Fruit fly (Drosophila melanogaster) whole organism, prepupa: ENCODE data around the gene CG6788.
A peak's percentile ranks its signal among the peaks of the same experiment; 100 is the strongest.

Experiments used
- Blimp-1 ChIP-seq: fragments of 200-800 bp; sonication (Bioruptor generic); optimal IDR thresholded peaks from 3 replicates; lab custom pipeline; 2017; ENCODE audit warnings: missing biosample characterization, missing genetic modification characterization, mild to moderate bottlenecking, moderate library complexity, missing genetic modification reagents
- CG10631 ChIP-seq: fragments of 200-800 bp; sonication (Bioruptor generic); optimal IDR thresholded peaks from 2 replicates; lab custom pipeline; 2016; ENCODE audit warnings: missing biosample characterization, missing genetic modification characterization
- CG10669 ChIP-seq: fragments of 200-800 bp; sonication (Bioruptor generic); optimal IDR thresholded peaks from 3 replicates; lab custom pipeline; 2018; ENCODE audit warnings: missing biosample characterization, mild to moderate bottlenecking, missing genetic modification characterization, moderate library complexity
- CG11294 ChIP-seq: fragments of 200-800 bp; sonication (Bioruptor generic); IDR thresholded peaks from 2 replicates; pipeline ENCODE4 v1.3.6; 2022; ENCODE audit warnings: missing biosample characterization, missing genetic modification characterization
- CG11762 ChIP-seq: fragments of 200-800 bp; sonication (Bioruptor generic); optimal IDR thresholded peaks from 3 replicates; lab custom pipeline; 2016; ENCODE audit warnings: missing biosample characterization, missing genetic modification characterization; ENCODE audit not compliant: insufficient read depth
- CG15336 ChIP-seq: fragments of 200-800 bp; sonication (Bioruptor generic); IDR thresholded peaks from 2 replicates; pipeline ENCODE4 v1.3.6; 2022; ENCODE audit warnings: missing biosample characterization, missing genetic modification characterization
- CG1621 ChIP-seq: fragments of 200-800 bp; sonication (Bioruptor generic); optimal IDR thresholded peaks from 3 replicates; lab custom pipeline; 2018; ENCODE audit warnings: missing biosample characterization, mild to moderate bottlenecking, missing genetic modification characterization
- CG16779 ChIP-seq: fragments of 200-800 bp; sonication (Bioruptor generic); optimal IDR thresholded peaks from 3 replicates; lab custom pipeline; 2017; ENCODE audit warnings: missing biosample characterization, mild to moderate bottlenecking, missing genetic modification characterization
- CG3032 ChIP-seq: fragments of 200-800 bp; optimal IDR thresholded peaks from 2 replicates; lab custom pipeline; 2019; ENCODE audit warnings: missing biosample characterization, mild to moderate bottlenecking, missing genetic modification characterization, moderate library complexity
- CG31627 ChIP-seq: fragments of 200-800 bp; sonication (Bioruptor generic); optimal IDR thresholded peaks from 3 replicates; lab custom pipeline; 2016; ENCODE audit warnings: missing biosample characterization, missing genetic modification characterization
- CG32006 ChIP-seq: fragments of 200-800 bp; sonication (Bioruptor generic); optimal IDR thresholded peaks from 3 replicates; lab custom pipeline; 2017; ENCODE audit warnings: missing biosample characterization, mild to moderate bottlenecking, missing genetic modification characterization
- CG34406 ChIP-seq: fragments of 200-800 bp; sonication (Bioruptor generic); optimal IDR thresholded peaks from 3 replicates; lab custom pipeline; 2016; ENCODE audit warnings: missing biosample characterization, missing genetic modification characterization
- CG3919 ChIP-seq: fragments of 200-800 bp; sonication (Bioruptor generic); optimal IDR thresholded peaks from 3 replicates; lab custom pipeline; 2016; ENCODE audit warnings: missing biosample characterization, missing genetic modification characterization
- CG4318 ChIP-seq: fragments of 200-800 bp; sonication (Bioruptor generic); optimal IDR thresholded peaks from 3 replicates; lab custom pipeline; 2017; ENCODE audit warnings: missing biosample characterization, mild to moderate bottlenecking, missing genetic modification characterization
- CG6163 ChIP-seq: fragments of 200-800 bp; sonication (Bioruptor generic); IDR thresholded peaks from 3 replicates; pipeline ENCODE4 v1.3.6; 2022; ENCODE audit warnings: missing biosample characterization, missing genetic modification characterization
- CG6276 ChIP-seq: fragments of 200-800 bp; sonication (Bioruptor generic); optimal IDR thresholded peaks from 2 replicates; lab custom pipeline; 2017; ENCODE audit warnings: missing biosample characterization, mild to moderate bottlenecking, missing genetic modification characterization
- CG6792 ChIP-seq: fragments of 200-800 bp; sonication (Bioruptor generic); optimal IDR thresholded peaks from 3 replicates; lab custom pipeline; 2016; ENCODE audit warnings: missing biosample characterization, missing genetic modification characterization
- CG6808 ChIP-seq: fragments of 200-800 bp; sonication (Bioruptor generic); optimal IDR thresholded peaks from 3 replicates; lab custom pipeline; 2017; ENCODE audit warnings: missing biosample characterization, missing genetic modification characterization, mild to moderate bottlenecking, moderate library complexity, missing genetic modification reagents
- CG6854 ChIP-seq: fragments of 200-800 bp; sonication (Bioruptor generic); optimal IDR thresholded peaks from 2 replicates; lab custom pipeline; 2017; ENCODE audit warnings: missing biosample characterization, mild to moderate bottlenecking, missing genetic modification characterization
- CG7368 ChIP-seq: fragments of 200-800 bp; sonication (Bioruptor generic); optimal IDR thresholded peaks from 3 replicates; lab custom pipeline; 2016; ENCODE audit warnings: missing biosample characterization, missing genetic modification characterization
- CG8119 ChIP-seq: fragments of 200-800 bp; sonication (Bioruptor generic); IDR thresholded peaks from 3 replicates; pipeline ENCODE4 v1.3.6; 2022; ENCODE audit warnings: missing biosample characterization, missing genetic modification characterization
- CG8319 ChIP-seq: fragments of 200-800 bp; sonication (Bioruptor generic); optimal IDR thresholded peaks from 3 replicates; lab custom pipeline; 2016; ENCODE audit warnings: missing biosample characterization, missing genetic modification characterization
- CG8632 ChIP-seq: fragments of 200-800 bp; sonication (Bioruptor generic); optimal IDR thresholded peaks from 3 replicates; lab custom pipeline; 2016; ENCODE audit warnings: missing biosample characterization, missing genetic modification characterization
- CG9139 ChIP-seq: fragments of 200-800 bp; sonication (Bioruptor generic); optimal IDR thresholded peaks from 3 replicates; lab custom pipeline; 2017; ENCODE audit warnings: missing biosample characterization, mild to moderate bottlenecking, missing genetic modification characterization
- Eip75B ChIP-seq: fragments of 200-800 bp; sonication (Bioruptor generic); optimal IDR thresholded peaks from 3 replicates; lab custom pipeline; 2016; ENCODE audit warnings: missing biosample characterization, missing genetic modification characterization
- Eip93F ChIP-seq: fragments of 200-800 bp; sonication (Bioruptor generic); optimal IDR thresholded peaks from 2 replicates; lab custom pipeline; 2016; ENCODE audit warnings: missing biosample characterization, mild to moderate bottlenecking, missing genetic modification characterization
- Ets21C ChIP-seq: fragments of 200-800 bp; sonication (Bioruptor generic); optimal IDR thresholded peaks from 3 replicates; lab custom pipeline; 2016; ENCODE audit warnings: missing biosample characterization, missing genetic modification characterization
- Ets96B ChIP-seq: fragments of 200-800 bp; optimal IDR thresholded peaks from 2 replicates; lab custom pipeline; 2019; ENCODE audit warnings: missing biosample characterization, mild to moderate bottlenecking, missing genetic modification characterization, moderate library complexity
- Gug ChIP-seq: fragments of 200-800 bp; sonication (Bioruptor generic); IDR thresholded peaks from 2 replicates; pipeline ENCODE4 v1.3.6; 2022; ENCODE audit warnings: missing biosample characterization, missing genetic modification characterization
- Hr39 ChIP-seq: fragments of 200-800 bp; sonication (Bioruptor generic); optimal IDR thresholded peaks from 2 replicates; lab custom pipeline; 2016; ENCODE audit warnings: missing biosample characterization, missing genetic modification characterization
- Lpt ChIP-seq: fragments of 200-800 bp; sonication (Bioruptor generic); optimal IDR thresholded peaks from 3 replicates; lab custom pipeline; 2016; ENCODE audit warnings: missing biosample characterization, missing genetic modification characterization
- Met ChIP-seq: fragments of 200-800 bp; sonication (Bioruptor generic); optimal IDR thresholded peaks from 3 replicates; lab custom pipeline; 2016; ENCODE audit warnings: missing biosample characterization, missing genetic modification characterization
- OdsH ChIP-seq: fragments of 200-800 bp; sonication (Bioruptor generic); optimal IDR thresholded peaks from 3 replicates; lab custom pipeline; 2016; ENCODE audit warnings: missing biosample characterization, missing genetic modification characterization
- Smox ChIP-seq: fragments of 200-800 bp; sonication (Bioruptor generic); optimal IDR thresholded peaks from 3 replicates; lab custom pipeline; 2016; ENCODE audit warnings: missing biosample characterization, missing genetic modification characterization
- Sox14 ChIP-seq: fragments of 200-800 bp; sonication (Bioruptor generic); optimal IDR thresholded peaks from 3 replicates; lab custom pipeline; 2016; ENCODE audit warnings: missing biosample characterization, missing genetic modification characterization
- achi ChIP-seq: fragments of 200-800 bp; sonication (Bioruptor generic); optimal IDR thresholded peaks from 3 replicates; lab custom pipeline; 2016; ENCODE audit warnings: missing biosample characterization, missing genetic modification characterization
- dsx ChIP-seq: fragments of 200-800 bp; optimal IDR thresholded peaks from 3 replicates; lab custom pipeline; 2019; ENCODE audit warnings: missing biosample characterization, mild to moderate bottlenecking, missing genetic modification characterization, moderate library complexity; ENCODE audit not compliant: poor library complexity, severe bottlenecking
- eg ChIP-seq: fragments of 200-800 bp; sonication (Bioruptor generic); IDR thresholded peaks from 3 replicates; pipeline ENCODE4 v1.3.6; 2022; ENCODE audit warnings: missing biosample characterization, missing genetic modification characterization
- esn ChIP-seq: fragments of 200-800 bp; sonication (Bioruptor generic); optimal IDR thresholded peaks from 2 replicates; lab custom pipeline; 2016; ENCODE audit warnings: missing biosample characterization, mild to moderate bottlenecking, missing genetic modification characterization, moderate library complexity
- fd85E ChIP-seq: fragments of 200-800 bp; sonication (Bioruptor generic); optimal IDR thresholded peaks from 3 replicates; lab custom pipeline; 2016; ENCODE audit warnings: missing biosample characterization, missing genetic modification characterization
- lz ChIP-seq: fragments of 200-800 bp; sonication (Bioruptor generic); optimal IDR thresholded peaks from 3 replicates; lab custom pipeline; 2016; ENCODE audit warnings: missing biosample characterization, missing genetic modification characterization
- net ChIP-seq: fragments of 200-800 bp; sonication (Bioruptor generic); optimal IDR thresholded peaks from 3 replicates; lab custom pipeline; 2016; ENCODE audit warnings: missing biosample characterization, missing genetic modification characterization
- pdm3 ChIP-seq: fragments of 200-800 bp; sonication (Bioruptor generic); optimal IDR thresholded peaks from 3 replicates; lab custom pipeline; 2016; ENCODE audit warnings: missing biosample characterization, missing genetic modification characterization
- spab ChIP-seq: fragments of 200-800 bp; sonication (Bioruptor generic); optimal IDR thresholded peaks from 2 replicates; lab custom pipeline; 2017; ENCODE audit warnings: missing biosample characterization, mild to moderate bottlenecking, missing genetic modification characterization, missing genetic modification reagents
- ss ChIP-seq, 2 experiments: fragments of 200-800 bp; sonication (Bioruptor generic); optimal IDR thresholded peaks; 2 replicates in 1 of 2; 3 replicates in 1 of 2; lab custom pipeline; 2017 to 2018; ENCODE audit warnings: mild to moderate bottlenecking in 2 of 2, missing biosample characterization in 2 of 2, missing genetic modification characterization in 2 of 2, moderate library complexity in 1 of 2
- svp ChIP-seq: fragments of 200-800 bp; sonication (Bioruptor generic); peaks from one replicate; lab custom pipeline; 2016; ENCODE audit warnings: missing biosample characterization, missing genetic modification characterization
- topi ChIP-seq: fragments of 200-800 bp; sonication (Bioruptor generic); optimal IDR thresholded peaks from 3 replicates; lab custom pipeline; 2016; ENCODE audit warnings: missing biosample characterization, missing genetic modification characterization
- vri ChIP-seq: fragments of 200-800 bp; sonication (Bioruptor generic); optimal IDR thresholded peaks from 3 replicates; lab custom pipeline; 2016; ENCODE audit warnings: missing biosample characterization, mild to moderate bottlenecking, missing genetic modification characterization

CG6788 gene

DNA sequence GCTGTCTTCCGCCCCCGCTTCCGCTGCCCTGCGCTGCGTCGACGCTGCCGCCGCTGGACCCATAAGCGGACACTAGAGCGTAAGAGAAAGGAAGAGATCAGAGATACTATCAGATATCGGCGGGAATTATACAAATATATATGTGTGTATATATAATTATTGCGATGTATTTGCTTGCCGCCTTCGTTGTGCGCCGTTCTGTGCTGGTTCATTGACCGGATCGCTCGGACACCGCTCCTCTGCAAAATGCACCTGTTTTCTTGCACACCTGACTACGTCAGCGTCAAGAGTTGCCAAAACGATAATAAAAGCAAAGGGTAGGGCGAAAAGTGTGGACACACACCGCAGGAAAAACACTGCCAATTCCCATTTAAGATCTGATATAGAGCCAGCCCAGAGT lies 14.6 kb upstream of the CG6788 start:
- TF ChIP-seq svp (GFP tag; lab: Kevin White, UChicago), result peak; percentile 71
- peak; percentile 18 for TF ChIP-seq Ets21C
- TF ChIP-seq Lpt (GFP tag; lab: Kevin White, UChicago), result no peak
- TF ChIP-seq CG6163 (GFP tag; lab: Robert Waterston, UW), result no peak
- peak; percentile 16 for TF ChIP-seq Eip93F
- TF ChIP-seq topi (GFP tag; lab: Kevin White, UChicago), result peak; percentile 6
- TF ChIP-seq lz, result no peak

DNA sequence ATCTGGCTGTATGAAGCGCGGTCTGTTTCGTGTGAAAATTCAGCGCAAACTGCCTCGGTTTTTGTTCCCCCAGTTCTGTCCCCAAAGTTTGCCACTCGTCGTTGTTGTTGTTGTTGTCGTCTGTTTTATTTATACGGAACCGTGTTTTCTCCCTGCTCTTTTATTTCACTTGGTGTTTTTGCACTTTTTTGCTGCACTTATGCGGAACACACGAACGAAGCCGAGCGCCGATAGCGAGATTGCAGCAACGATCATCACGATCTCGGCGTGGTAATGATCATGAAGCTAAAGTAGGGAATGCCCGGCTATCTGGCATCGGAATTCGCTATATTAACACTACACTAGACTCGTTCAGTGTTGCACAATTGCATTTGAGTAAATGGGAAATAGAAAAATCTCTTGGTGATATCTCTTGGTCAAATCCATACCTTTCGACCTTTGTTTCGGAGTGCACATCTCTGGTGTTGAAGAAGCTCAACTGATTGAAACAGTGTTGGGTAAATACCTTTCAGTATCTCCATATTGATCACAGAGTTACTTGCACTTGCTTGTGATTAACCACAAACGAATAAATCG lies 12.9 kb upstream of the CG6788 start:
- TF ChIP-seq pdm3 (GFP tag; lab: Kevin White, UChicago) (peak; percentile 46), CG7368 (GFP tag; lab: Kevin White, UChicago) (peak; percentile 47), vri (GFP tag; lab: Kevin White, UChicago) (no peak), topi (GFP tag; lab: Kevin White, UChicago) (peak; percentile 74), CG6792 (GFP tag; lab: Kevin White, UChicago) (peak; percentile 46), CG11294 (no peak), OdsH (GFP tag; lab: Kevin White, UChicago) (peak; percentile 43), spab (no peak), eg (GFP tag; lab: Robert Waterston, UW) (peak; percentile 55; the same call in 1 of the 3 replicates), CG10669 (no peak), Eip93F (peak; percentile 25), CG10631 (peak; percentile 31), Lpt (GFP tag; lab: Kevin White, UChicago) (peak; percentile 27), CG4318 (GFP tag; lab: Kevin White, UChicago) (no peak), esn (GFP tag; lab: Kevin White, UChicago) (peak; percentile 59), Ets21C (peak; percentile 41), Blimp-1 (GFP tag; lab: Kevin White, UChicago) (no peak), Eip75B (GFP tag; lab: Kevin White, UChicago) (peak; percentile 53), CG31627 (peak; percentile 64), CG8319 (no peak), Ets96B (tag; lab: Kevin White, UChicago) (peak; percentile 13), CG16779 (tag; lab: Kevin White, UChicago) (peak; percentile 20), CG3919 (GFP tag; lab: Kevin White, UChicago) (peak; percentile 58), CG8632 (peak; percentile 1), achi (GFP tag; lab: Kevin White, UChicago) (peak; percentile 44), net (GFP tag; lab: Kevin White, UChicago) (peak; percentile 28), Smox (GFP tag; lab: Kevin White, UChicago) (peak; percentile 15), CG1621 (peak; percentile 9), Sox14 (GFP tag; lab: Kevin White, UChicago) (peak; percentile 3), lz (peak; percentile 51), CG8119 (GFP tag; lab: Robert Waterston, UW) (no peak), fd85E (no peak), CG9139 (GFP tag; lab: Kevin White, UChicago) (peak; percentile 17), Hr39 (GFP tag; lab: Kevin White, UChicago) (peak; percentile 66), Met (GFP tag; lab: Kevin White, UChicago) (peak; percentile 67), CG11762 (peak; percentile 6), Gug (GFP tag; lab: Robert Waterston, UW) (no peak), svp (GFP tag; lab: Kevin White, UChicago) (peak; percentile 86), CG3032 (tag; lab: Kevin White, UChicago) (no peak), CG6808 (GFP tag; lab: Kevin White, UChicago) (peak; percentile 44), CG32006 (GFP tag; lab: Kevin White, UChicago) (peak; percentile 32), CG15336 (GFP tag; lab: Robert Waterston, UW) (0 out of 2 replicates have a peak, but pooled peaks have one; percentile 19), CG6276 (GFP tag; lab: Kevin White, UChicago) (peak; percentile 27), ss (GFP tag; optimal IDR thresholded peaks at IDR 0.05; lab: Kevin White, UChicago) (peak; percentile 43 to 63), CG34406 (GFP tag; lab: Kevin White, UChicago) (peak; percentile 4), dsx (GFP tag; lab: Kevin White, UChicago) (peak; percentile 47), CG6854 (GFP tag; lab: Kevin White, UChicago) (no peak)
